Worm (Caenorhabditis elegans): Measurements from ENCODE around the gene sssh-1.

DNA sequence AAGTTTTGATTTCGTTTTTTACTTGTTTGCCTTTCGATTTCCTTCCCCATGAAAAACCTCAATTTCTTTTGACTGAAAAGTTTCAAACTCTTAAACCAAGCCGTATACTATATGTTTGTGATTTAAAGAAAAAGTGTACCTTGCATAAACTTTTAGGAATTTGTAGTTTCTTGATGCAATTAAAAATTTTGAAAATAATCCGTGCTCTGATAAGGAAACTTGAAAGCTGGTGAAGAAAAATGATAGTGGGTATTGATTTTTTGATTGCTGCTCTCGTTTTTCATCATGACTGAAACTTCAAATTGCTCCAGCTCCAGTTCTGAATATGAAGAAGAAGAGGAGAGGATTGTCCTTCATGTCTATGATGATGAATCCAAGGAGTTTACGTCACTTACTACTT lies 26.7 kb upstream of the sssh-1 start, which contains the start of gene acd-3:
- TF ChIP-seq elt-3 (tag; optimal IDR thresholded peaks at IDR 0.05) (no peak), unc-86 (tag; optimal IDR thresholded peaks at IDR 0.05) (no peak), snpc-4 (tag; optimal IDR thresholded peaks at IDR 0.05) (no peak), nhr-237 (tag; optimal IDR thresholded peaks at IDR 0.05) (no peak), nhr-12 (tag; optimal IDR thresholded peaks at IDR 0.05) (no peak), lin-13 (GFP tag; optimal IDR thresholded peaks at IDR 0.05) (no peak), pag-3 (tag; optimal IDR thresholded peaks at IDR 0.05; ENCODE audit: borderline replicate concordance, insufficient read depth) (no peak)

Measured in whole organism, L1 larva.